Fruit fly (Drosophila melanogaster) whole organism, larva: ENCODE results near the gene Atx-1.

ENCODE experiments used
- noc ChIP-seq: fragments of 200-800 bp; sonication (Bioruptor generic); optimal IDR thresholded peaks from 3 replicates; lab custom pipeline; 2019; ENCODE audit warnings: missing biosample characterization, mild to moderate bottlenecking, missing genetic modification characterization, moderate library complexity

The Atx-1 gene

dm6 chrX:6802376-6803080 lies 20.5 kb upstream of the Atx-1 start:
- no peak for TF ChIP-seq noc

dm6 chrX:6803312-6803794 lies 19.7 kb upstream of the Atx-1 start, which contains the start of the genes C3G and pod1:
Gene C3G (minus strand): TSS chrX:6803593.
Gene pod1 (plus strand): TSS chrX:6803684.
- peak; percentile 12 for TF ChIP-seq noc

- TF ChIP-seq noc = no peak
Observed at dm6 chrX:6803880-6804484, 19.0 kb upstream of the Atx-1 start.

dm6 chrX:6804485-6805295 lies 18.3 kb upstream of the Atx-1 start:
- peak; percentile 71 for TF ChIP-seq noc

dm6 chrX:6805404-6805803 lies 17.6 kb upstream of the Atx-1 start:
- no peak for TF ChIP-seq noc

- TF ChIP-seq noc = no peak
Observed at dm6 chrX:6813678-6814077, 9.3 kb upstream of the Atx-1 start, which contains the start of gene iav. Gene iav (plus strand): TSS chrX:6813978.

dm6 chrX:6820703-6821102 lies 2.3 kb upstream of the Atx-1 start, which contains the start of the genes Nf-YC and xit:
Gene Nf-YC (minus strand): TSS chrX:6820919.
Gene xit (plus strand): TSS chrX:6821016.
- TF ChIP-seq noc = no peak

dm6 chrX:6824203-6824602 lies 1.2 kb downstream of the Atx-1 start, which contains the start of gene nonC:
Gene nonC (plus strand): TSS chrX:6824496.
- no peak for TF ChIP-seq noc

- no peak for TF ChIP-seq noc
Observed at dm6 chrX:6832584-6832983, 9.6 kb downstream of the Atx-1 start, which contains the start of gene mAChR-C. Gene mAChR-C (minus strand): TSS chrX:6832684.

dm6 chrX:6843841-6844440 lies 20.9 kb downstream of the Atx-1 start, which contains the start of the genes CG14435 and Tmf:
Gene CG14435 (minus strand): TSS chrX:6843921.
Gene Tmf (plus strand): TSS chrX:6844341.
- peak; percentile 81 for TF ChIP-seq noc

dm6 chrX:6849178-6849956 lies 26.4 kb downstream of the Atx-1 start, which contains the start of the genes Cht11 and CG4558:
Gene Cht11 (minus strand): TSS chrX:6849517.
Gene CG4558 (plus strand): TSS chrX:6849770.
- peak; percentile 85 for TF ChIP-seq noc

- peak; percentile 90 for TF ChIP-seq noc
Observed at dm6 chrX:6852574-6852973, 29.6 kb downstream of the Atx-1 start.

dm6 chrX:6853384-6853783 lies 30.4 kb downstream of the Atx-1 start:
- TF ChIP-seq noc = no peak

dm6 chrX:6854563-6854962 lies 31.6 kb downstream of the Atx-1 start:
- TF ChIP-seq noc = peak; percentile 70
